Worm (Caenorhabditis elegans): ENCODE measurements around the gene Y39B6A.25.

- TF ChIP-seq tra-4 (tag; optimal IDR thresholded peaks at IDR 0.05) (no peak), ama-1 (optimal IDR thresholded peaks at IDR 0.05) (no peak), ceh-13 (GFP tag; optimal IDR thresholded peaks at IDR 0.05) (no peak), hmg-4 (GFP tag; optimal IDR thresholded peaks at IDR 0.05) (no peak), aly-1 (tag; optimal IDR thresholded peaks at IDR 0.05) (no peak), B0310.2 (tag; optimal IDR thresholded peaks at IDR 0.05) (no peak), pes-1 (GFP tag; IDR thresholded peaks at IDR 0.05) (no peak), scrt-1 (GFP tag; IDR thresholded peaks at IDR 0.05) (no peak), tbx-11 (GFP tag; IDR thresholded peaks at IDR 0.05) (no peak), tbx-37 (GFP tag; conservative IDR thresholded peaks at IDR 0.05) (no peak), hnd-1 (tag; optimal IDR thresholded peaks at IDR 0.05) (no peak), flt-1 (GFP tag; IDR thresholded peaks at IDR 0.05) (no peak), sea-1 (GFP tag; conservative IDR thresholded peaks at IDR 0.05) (no peak), hmbx-1 (tag; optimal IDR thresholded peaks at IDR 0.05) (no peak)
These were observed 33.6 kb downstream of the Y39B6A.25 start, which contains the start of gene twk-46 for ce11 chrV:19059873-19060272.

Measured in whole organism, early embryonic.